Fruit fly (Drosophila melanogaster) S2 (cell line): ENCODE measurements around the gene Or82a.

Experiments
- CG8478 ChIP-seq: fragments of >200 bp; optimal IDR thresholded peaks from 2 replicates; lab custom pipeline; 2018
- CTCF ChIP-seq, 2 experiments: fragments of >200 bp; optimal IDR thresholded peaks; 2 replicates each; lab custom pipeline; 2018

Or82a gene

dm6 chr3R:4291289-4291688 is 34.5 kb downstream of the Or82a start:
- no peak for TF ChIP-seq CTCF (optimal IDR thresholded peaks at IDR 0.05; lab: Kevin White, UChicago)
- no peak for TF ChIP-seq CG8478 (lab: Kevin White, UChicago)

dm6 chr3R:4292185-4292584 is 35.4 kb downstream of the Or82a start:
- TF ChIP-seq CG8478 (lab: Kevin White, UChicago), result no peak
- no peak for TF ChIP-seq CTCF (optimal IDR thresholded peaks at IDR 0.05; lab: Kevin White, UChicago)

- no peak for TF ChIP-seq CG8478 (lab: Kevin White, UChicago)
- TF ChIP-seq CTCF (optimal IDR thresholded peaks at IDR 0.05; lab: Kevin White, UChicago), result no peak
These were observed 37.9 kb downstream of the Or82a start, which contains the start of gene Nepl11 for dm6 chr3R:4294689-4295088. Gene Nepl11 (minus strand): TSS chr3R:4294840.

dm6 chr3R:4301485-4301884 is 44.7 kb downstream of the Or82a start:
- TF ChIP-seq CTCF (optimal IDR thresholded peaks at IDR 0.05; lab: Kevin White, UChicago), result no peak
- no peak for TF ChIP-seq CG8478 (lab: Kevin White, UChicago)

dm6 chr3R:4307664-4308416 is 51.1 kb downstream of the Or82a start, which contains the start of gene MP1:
Gene MP1 (plus strand): TSS chr3R:4307908.
- TF ChIP-seq CTCF (optimal IDR thresholded peaks at IDR 0.05; lab: Kevin White, UChicago), result no peak
- no peak for TF ChIP-seq CG8478 (lab: Kevin White, UChicago)
